Worm (Caenorhabditis elegans) whole organism, L3 larva: ENCODE data around the gene Y64G10A.2.

Experiments used
- R02D3.7 ChIP-seq: fragments of 150-350 bp; optimal IDR thresholded peaks from 2 replicates; lab custom pipeline; 2014; ENCODE audit warnings: missing biosample characterization, missing genetic modification characterization
- aly-2 ChIP-seq: fragments of 150-350 bp; optimal IDR thresholded peaks from 2 replicates; lab custom pipeline; 2014; ENCODE audit warnings: missing biosample characterization, missing genetic modification characterization
- ama-1 ChIP-seq: fragments of 150-350 bp; optimal IDR thresholded peaks from 2 replicates; lab custom pipeline; 2018
- ceh-16 ChIP-seq: sonication (generic microtip); optimal IDR thresholded peaks from 2 replicates; lab custom pipeline; 2017; ENCODE audit warnings: missing biosample characterization, missing genetic modification characterization
- ceh-28 ChIP-seq: fragments of 150-350 bp; optimal IDR thresholded peaks from 2 replicates; lab custom pipeline; 2014; ENCODE audit warnings: missing biosample characterization, missing genetic modification reagents, missing genetic modification characterization
- ceh-82 ChIP-seq: fragments of 150-350 bp; optimal IDR thresholded peaks from 2 replicates; lab custom pipeline; 2014; ENCODE audit warnings: missing biosample characterization, missing genetic modification characterization
- ceh-9 ChIP-seq: sonication (generic microtip); optimal IDR thresholded peaks from 2 replicates; lab custom pipeline; 2018; ENCODE audit warnings: missing biosample characterization, missing genetic modification characterization
- daf-12 ChIP-seq: fragments of 150-350 bp; optimal IDR thresholded peaks from 2 replicates; lab custom pipeline; 2014; ENCODE audit warnings: missing biosample characterization, missing genetic modification reagents, missing genetic modification characterization
- egl-5 ChIP-seq: fragments of 150-350 bp; optimal IDR thresholded peaks from 2 replicates; lab custom pipeline; 2017; ENCODE audit warnings: missing biosample characterization, missing genetic modification reagents, missing genetic modification characterization, inconsistent platforms
- elt-1 ChIP-seq: fragments of 150-350 bp; optimal IDR thresholded peaks from 2 replicates; lab custom pipeline; 2014; ENCODE audit warnings: missing biosample characterization, missing genetic modification characterization
- elt-2 ChIP-seq: sonication (generic microtip); optimal IDR thresholded peaks from 2 replicates; lab custom pipeline; 2016; ENCODE audit warnings: missing genetic modification reagents, mild to moderate bottlenecking, missing genetic modification characterization, missing compliant biosample characterization
- fkh-10 ChIP-seq: sonication (generic microtip); optimal IDR thresholded peaks from 2 replicates; lab custom pipeline; 2017; ENCODE audit warnings: missing biosample characterization, missing genetic modification reagents, missing genetic modification characterization
- fkh-2 ChIP-seq: fragments of 150-350 bp; optimal IDR thresholded peaks from 2 replicates; lab custom pipeline; 2014; ENCODE audit warnings: missing biosample characterization, missing genetic modification reagents, missing genetic modification characterization
- fos-1 ChIP-seq: fragments of 150-350 bp; optimal IDR thresholded peaks from 2 replicates; lab custom pipeline; 2014; ENCODE audit warnings: missing biosample characterization, missing genetic modification characterization
- hmg-11 ChIP-seq: sonication (generic microtip); optimal IDR thresholded peaks from 2 replicates; lab custom pipeline; 2016; ENCODE audit warnings: missing genetic modification characterization, missing compliant biosample characterization
- jun-1 ChIP-seq: fragments of 150-350 bp; optimal IDR thresholded peaks from 2 replicates; lab custom pipeline; 2014; ENCODE audit warnings: missing biosample characterization, missing genetic modification reagents, missing genetic modification characterization
- lin-39 ChIP-seq: fragments of 150-350 bp; optimal IDR thresholded peaks from 2 replicates; lab custom pipeline; 2018; ENCODE audit warnings: missing biosample characterization, missing genetic modification reagents, missing genetic modification characterization
- lsy-12 ChIP-seq: sonication (generic microtip); optimal IDR thresholded peaks from 2 replicates; lab custom pipeline; 2016; ENCODE audit warnings: mild to moderate bottlenecking, missing genetic modification characterization, missing compliant biosample characterization
- mdl-1 ChIP-seq: fragments of 150-350 bp; optimal IDR thresholded peaks from 2 replicates; lab custom pipeline; 2014; ENCODE audit warnings: missing biosample characterization, missing genetic modification characterization
- nfya-1 ChIP-seq: sonication (generic microtip); optimal IDR thresholded peaks from 2 replicates; lab custom pipeline; 2017; ENCODE audit warnings: missing genetic modification characterization, mild to moderate bottlenecking, missing compliant biosample characterization, antibody characterized with exemption, moderate library complexity; ENCODE audit not compliant: insufficient read depth
- nhr-12 ChIP-seq: fragments of 150-350 bp; optimal IDR thresholded peaks from 2 replicates; lab custom pipeline; 2014; ENCODE audit warnings: missing biosample characterization, missing genetic modification characterization
- nhr-25 ChIP-seq: sonication (generic microtip); optimal IDR thresholded peaks from 2 replicates; lab custom pipeline; 2017; ENCODE audit warnings: missing biosample characterization, missing genetic modification characterization
- nhr-28 ChIP-seq: fragments of 150-350 bp; optimal IDR thresholded peaks from 2 replicates; lab custom pipeline; 2014; ENCODE audit warnings: missing biosample characterization, missing genetic modification characterization
- nhr-43 ChIP-seq: sonication (generic microtip); optimal IDR thresholded peaks from 2 replicates; lab custom pipeline; 2016; ENCODE audit warnings: mild to moderate bottlenecking, missing genetic modification characterization, missing compliant biosample characterization; ENCODE audit not compliant: poor library complexity, severe bottlenecking
- nhr-67 ChIP-seq: fragments of 150-350 bp; optimal IDR thresholded peaks from 2 replicates; lab custom pipeline; 2014; ENCODE audit warnings: missing biosample characterization, missing genetic modification characterization
- nhr-76 ChIP-seq: fragments of 150-350 bp; sonication (generic microtip); optimal IDR thresholded peaks from 5 replicates; lab custom pipeline; 2014; ENCODE audit warnings: missing biosample characterization, missing genetic modification characterization
- nhr-77 ChIP-seq: fragments of 150-350 bp; optimal IDR thresholded peaks from 2 replicates; lab custom pipeline; 2014; ENCODE audit warnings: missing biosample characterization, missing genetic modification characterization
- pha-4 ChIP-seq: fragments of 150-350 bp; optimal IDR thresholded peaks from 2 replicates; lab custom pipeline; 2014; ENCODE audit warnings: missing biosample characterization, missing genetic modification reagents, missing genetic modification characterization
- pqm-1 ChIP-seq: fragments of 150-350 bp; optimal IDR thresholded peaks from 2 replicates; lab custom pipeline; 2017; ENCODE audit warnings: missing biosample characterization, missing genetic modification characterization, inconsistent platforms
- skn-1 ChIP-seq: fragments of 150-350 bp; optimal IDR thresholded peaks from 2 replicates; lab custom pipeline; 2014; ENCODE audit warnings: missing biosample characterization, missing genetic modification characterization
- snpc-4 ChIP-seq: fragments of 150-350 bp; optimal IDR thresholded peaks from 2 replicates; lab custom pipeline; 2014; ENCODE audit warnings: missing biosample characterization, missing genetic modification characterization
- unc-62 ChIP-seq: fragments of 150-350 bp; sonication (generic microtip); optimal IDR thresholded peaks from 4 replicates; lab custom pipeline; 2014; ENCODE audit warnings: missing biosample characterization, missing genetic modification reagents, missing genetic modification characterization
- zag-1 ChIP-seq: fragments of 150-350 bp; optimal IDR thresholded peaks from 2 replicates; lab custom pipeline; 2014; ENCODE audit warnings: missing biosample characterization, missing genetic modification characterization
- ztf-4 ChIP-seq: fragments of 150-350 bp; optimal IDR thresholded peaks from 2 replicates; lab custom pipeline; 2014; ENCODE audit warnings: missing biosample characterization, missing genetic modification characterization

Gene Y64G10A.2

ce11 chrIV:14238976-14239375, 5.3 kb downstream of the Y64G10A.2 start, which contains the start of gene Y64G10A.1:
Y64G10A.1 (minus strand) TSS chrIV:14239076.
- TF ChIP-seq elt-2 (tag; lab: Kevin White, UChicago) (no peak), ceh-16 (tag; lab: Kevin White, UChicago) (no peak)
- TF ChIP-seq, all 47 proteins: peak for 0

- TF ChIP-seq nhr-67 (no peak), egl-5 (no peak)
Measured at ce11 chrIV:14230799-14231198, 13.5 kb downstream of the Y64G10A.2 start, which contains the start of gene F02H6.6. F02H6.6 (minus strand) TSS chrIV:14230899.

ce11 chrIV:14228069-14228468, 16.2 kb downstream of the Y64G10A.2 start, which contains the start of gene F02H6.7:
F02H6.7 (minus strand) TSS chrIV:14228169.
- TF ChIP-seq nhr-76 (tag; lab: Kevin White, UChicago): no peak
- TF ChIP-seq jun-1 (tag; lab: Kevin White, UChicago): no peak
- no peak for TF ChIP-seq fkh-2 (tag; lab: Kevin White, UChicago)
- no peak for TF ChIP-seq ceh-28 (tag; lab: Kevin White, UChicago)
- no peak for TF ChIP-seq fos-1 (tag; lab: Kevin White, UChicago)
- TF ChIP-seq nhr-67: no peak

ce11 chrIV:14227138-14227537, 17.1 kb downstream of the Y64G10A.2 start:
- TF ChIP-seq nhr-25 (no peak), lsy-12 (tag; lab: Kevin White, UChicago) (no peak), ceh-28 (tag; lab: Kevin White, UChicago) (no peak), lin-39 (tag; lab: Kevin White, UChicago) (no peak), ceh-82 (no peak), jun-1 (tag; lab: Kevin White, UChicago) (no peak), aly-2 (tag; lab: Kevin White, UChicago) (no peak), nhr-28 (no peak)

ce11 chrIV:14224912-14225311, 19.3 kb downstream of the Y64G10A.2 start:
- TF ChIP-seq hmg-11 (tag; lab: Kevin White, UChicago) (peak; percentile 82), elt-2 (tag; lab: Kevin White, UChicago) (peak; percentile 9), R02D3.7 (no peak), nhr-77 (tag; lab: Kevin White, UChicago) (no peak), lin-39 (tag; lab: Kevin White, UChicago) (peak; percentile 16), skn-1 (tag; lab: Kevin White, UChicago) (no peak), nhr-43 (peak; percentile 62), fkh-2 (tag; lab: Kevin White, UChicago) (no peak), nhr-76 (tag; lab: Kevin White, UChicago) (no peak), snpc-4 (tag; lab: Kevin White, UChicago) (peak; percentile 78)
- TF ChIP-seq, all 47 proteins: peak for 5

- TF ChIP-seq elt-2 (tag; lab: Kevin White, UChicago): peak; percentile 8
- TF ChIP-seq nfya-1: peak; percentile 11
- no peak for TF ChIP-seq ztf-4
- TF ChIP-seq pha-4 (tag; lab: Kevin White, UChicago): peak; percentile 75
- no peak for TF ChIP-seq zag-1 (tag; lab: Kevin White, UChicago)
- TF ChIP-seq ceh-9 (tag; lab: Kevin White, UChicago): no peak
- TF ChIP-seq ama-1 (lab: Kevin White, UChicago): peak; percentile 83
- no peak for TF ChIP-seq hmg-11 (tag; lab: Kevin White, UChicago)
- TF ChIP-seq lin-39 (tag; lab: Kevin White, UChicago): no peak
- TF ChIP-seq unc-62 (GFP tag; lab: Kevin White, UChicago): no peak
- no peak for TF ChIP-seq nhr-12 (tag; lab: Kevin White, UChicago)
- peak; percentile 17 for TF ChIP-seq nhr-25
- peak; percentile 81 for TF ChIP-seq pqm-1
- peak; percentile 80 for TF ChIP-seq elt-1
- no peak for TF ChIP-seq lsy-12 (tag; lab: Kevin White, UChicago)
- TF ChIP-seq egl-5: no peak
Measured at ce11 chrIV:14219714-14220113, 24.5 kb downstream of the Y64G10A.2 start, which contains the start of gene sqrd-1. sqrd-1 (plus strand) TSS chrIV:14219871.

- no peak for TF ChIP-seq mdl-1
- TF ChIP-seq ceh-16 (tag; lab: Kevin White, UChicago): no peak
- TF ChIP-seq ceh-28 (tag; lab: Kevin White, UChicago): no peak
- TF ChIP-seq fkh-10: no peak
- no peak for TF ChIP-seq daf-12 (tag; lab: Kevin White, UChicago)
- TF ChIP-seq, all 47 proteins: peak for 0
Measured at ce11 chrIV:14215777-14216176, 28.5 kb downstream of the Y64G10A.2 start.
